Worm (Caenorhabditis elegans): ENCODE measurements around the gene Y66H1A.8.

- TF ChIP-seq nhr-76 (tag; optimal IDR thresholded peaks at IDR 0.05), result no peak
- TF ChIP-seq nhr-11 (tag; optimal IDR thresholded peaks at IDR 0.05), result no peak
- no peak for TF ChIP-seq unc-62 (GFP tag; optimal IDR thresholded peaks at IDR 0.05 in 1 of 2)
- no peak for TF ChIP-seq unc-62 (tag; optimal IDR thresholded peaks at IDR 0.05)
- TF ChIP-seq pqm-1 (tag; optimal IDR thresholded peaks at IDR 0.05), result no peak
These were observed 42.4 kb upstream of the Y66H1A.8 start for ce11 chrIV:497155-497554.
